Worm (Caenorhabditis elegans): ENCODE data around the gene unc-49.

- no peak for TF ChIP-seq fos-1 (tag; optimal IDR thresholded peaks at IDR 0.05)
- TF ChIP-seq nhr-11 (tag; optimal IDR thresholded peaks at IDR 0.05), result no peak
- no peak for TF ChIP-seq skn-1 (tag; optimal IDR thresholded peaks at IDR 0.05)
- no peak for TF ChIP-seq ztf-11 (tag; optimal IDR thresholded peaks at IDR 0.05)
- no peak for TF ChIP-seq ztf-4 (tag; optimal IDR thresholded peaks at IDR 0.05)
- TF ChIP-seq pha-4 (tag; optimal IDR thresholded peaks at IDR 0.05), result no peak
- no peak for TF ChIP-seq nhr-12 (tag; optimal IDR thresholded peaks at IDR 0.05)
- no peak for TF ChIP-seq ZK546.5 (tag; optimal IDR thresholded peaks at IDR 0.05)
- TF ChIP-seq sea-2 (GFP tag; optimal IDR thresholded peaks at IDR 0.05), result no peak
Observed at ce11 chrIII:10515751-10516150, 4.8 kb upstream of the unc-49 start.

Measured in whole organism, L3 larva.